Worm (Caenorhabditis elegans) whole organism, mixed stage, embryonic: Measurements from ENCODE around the gene Y58A7A.1.

ENCODE experiments used
- mep-1 ChIP-seq: fragments of 150-350 bp; optimal IDR thresholded peaks from 2 replicates; lab custom pipeline; 2017; ENCODE audit warnings: missing biosample characterization, missing genetic modification reagents, missing genetic modification characterization, inconsistent platforms
- nhr-12 ChIP-seq: fragments of 150-350 bp; optimal IDR thresholded peaks from 2 replicates; lab custom pipeline; 2014; ENCODE audit warnings: missing biosample characterization, missing genetic modification characterization
- sem-2 ChIP-seq: fragments of 200-800 bp; sonication (Bioruptor generic); optimal IDR thresholded peaks from 2 replicates; lab custom pipeline; 2018; ENCODE audit warnings: mild to moderate bottlenecking, missing genetic modification characterization, missing compliant biosample characterization
- snpc-4 ChIP-seq: fragments of 150-350 bp; optimal IDR thresholded peaks from 2 replicates; lab custom pipeline; 2014; ENCODE audit warnings: missing biosample characterization, missing genetic modification characterization

ce11 chrV:5098925-5099324 is 29.6 kb upstream of the Y58A7A.1 start, which contains the start of gene unc-46:
- TF ChIP-seq sem-2 (GFP tag; lab: Kevin White, UChicago) (no peak), snpc-4 (tag; lab: Kevin White, UChicago) (no peak), nhr-12 (tag; lab: Kevin White, UChicago) (no peak), mep-1 (tag; lab: Kevin White, UChicago) (no peak)
